Worm (Caenorhabditis elegans) whole organism, L4 larva: Measurements from ENCODE around the gene daf-5.

Experiments used
- D1046.2 ChIP-seq: fragments of 200-800 bp; sonication (Bioruptor generic); IDR thresholded peaks from 2 replicates; pipeline ENCODE4 v1.3.6; 2022; ENCODE audit warnings: missing genetic modification characterization, missing compliant biosample characterization
- T20F7.1 ChIP-seq: fragments of 200-800 bp; sonication (Bioruptor generic); optimal IDR thresholded peaks from 2 replicates; lab custom pipeline; 2018; ENCODE audit warnings: mild to moderate bottlenecking, missing genetic modification characterization, missing compliant biosample characterization
- Y105C5A.15 ChIP-seq: fragments of 200-800 bp; sonication (Bioruptor generic); IDR thresholded peaks from 2 replicates; pipeline ENCODE4 v1.3.6; 2022; ENCODE audit warnings: missing genetic modification characterization, missing compliant biosample characterization
- Y48G9A.11 ChIP-seq: fragments of 200-800 bp; sonication (Bioruptor generic); IDR thresholded peaks from 2 replicates; pipeline ENCODE4 v1.3.6; 2022; ENCODE audit warnings: missing genetic modification reagents, missing genetic modification characterization, missing compliant biosample characterization
- Y75B8A.6 ChIP-seq: fragments of 200-800 bp; sonication (Bioruptor generic); IDR thresholded peaks from 2 replicates; pipeline ENCODE4 v1.3.6; 2022; ENCODE audit warnings: missing genetic modification reagents, missing genetic modification characterization, missing compliant biosample characterization
- ZK337.2 ChIP-seq: fragments of 200-800 bp; sonication (Bioruptor generic); IDR thresholded peaks from 2 replicates; pipeline ENCODE4 v1.3.6; 2022; ENCODE audit warnings: missing genetic modification reagents, missing genetic modification characterization, missing compliant biosample characterization
- ZK546.5 ChIP-seq, 2 experiments: sonication (generic microtip); optimal IDR thresholded peaks; 2 replicates each; lab custom pipeline; 2017; ENCODE audit warnings: missing biosample characterization in 2 of 2, missing genetic modification characterization in 2 of 2
- aha-1 ChIP-seq: fragments of 150-350 bp; peaks from one replicate; lab custom pipeline; 2014; ENCODE audit warnings: missing biosample characterization, missing genetic modification characterization
- ama-1 ChIP-seq: fragments of 150-350 bp; optimal IDR thresholded peaks from 2 replicates; lab custom pipeline; 2014; ENCODE audit warnings: inconsistent platforms, mixed read lengths
- arid-1 ChIP-seq: fragments of 200-800 bp; sonication (Bioruptor generic); conservative IDR thresholded peaks from 2 replicates; pipeline ENCODE4 v1.3.6; 2022; ENCODE audit warnings: missing genetic modification reagents, missing genetic modification characterization, missing compliant biosample characterization
- ceh-20 ChIP-seq: fragments of 200-800 bp; sonication (Bioruptor generic); IDR thresholded peaks from 2 replicates; pipeline ENCODE4 v1.3.6; 2022; ENCODE audit warnings: missing genetic modification reagents, missing genetic modification characterization, missing compliant biosample characterization
- ceh-44 ChIP-seq: fragments of 200-800 bp; sonication (Bioruptor generic); IDR thresholded peaks from 2 replicates; pipeline ENCODE4 v1.3.6; 2022; ENCODE audit warnings: missing genetic modification reagents, missing genetic modification characterization, missing compliant biosample characterization
- ceh-62 ChIP-seq: sonication (generic microtip); optimal IDR thresholded peaks from 2 replicates; lab custom pipeline; 2017; ENCODE audit warnings: missing biosample characterization, missing genetic modification characterization
- ceh-82 ChIP-seq: sonication (generic microtip); optimal IDR thresholded peaks from 2 replicates; lab custom pipeline; 2017; ENCODE audit warnings: missing biosample characterization, missing genetic modification characterization
- daf-16 ChIP-seq, 3 experiments: sonication (generic microtip); optimal IDR thresholded peaks; 2 replicates each; lab custom pipeline; 2016 to 2017; ENCODE audit warnings: missing genetic modification characterization in 3 of 3, missing genetic modification reagents in 3 of 3, mild to moderate bottlenecking in 2 of 3, missing compliant biosample characterization in 2 of 3, missing biosample characterization in 1 of 3, moderate library complexity in 1 of 3
- dmd-6 ChIP-seq: fragments of 200-800 bp; sonication (Bioruptor generic); IDR thresholded peaks from 2 replicates; pipeline ENCODE4 v1.3.6; 2022; ENCODE audit warnings: missing genetic modification reagents, missing genetic modification characterization, missing compliant biosample characterization
- duxl-1 ChIP-seq: sonication (generic microtip); optimal IDR thresholded peaks from 2 replicates; lab custom pipeline; 2016; ENCODE audit warnings: mild to moderate bottlenecking, missing genetic modification characterization, moderate library complexity, missing compliant biosample characterization; ENCODE audit not compliant: poor library complexity
- dve-1 ChIP-seq: sonication (generic microtip); optimal IDR thresholded peaks from 2 replicates; lab custom pipeline; 2017; ENCODE audit warnings: antibody characterized with exemption, mild to moderate bottlenecking, missing genetic modification characterization, missing compliant biosample characterization; ENCODE audit not compliant: insufficient read depth
- egl-27 ChIP-seq: sonication (generic microtip); optimal IDR thresholded peaks from 3 replicates; lab custom pipeline; 2017; ENCODE audit warnings: missing biosample characterization, missing genetic modification reagents, missing genetic modification characterization
- egl-43 ChIP-seq: fragments of 200-800 bp; sonication (Bioruptor generic); IDR thresholded peaks from 2 replicates; pipeline ENCODE4 v1.3.6; 2022; ENCODE audit warnings: missing genetic modification reagents, missing genetic modification characterization, missing compliant biosample characterization
- fkh-10 ChIP-seq: fragments of 150-350 bp; optimal IDR thresholded peaks from 2 replicates; lab custom pipeline; 2014; ENCODE audit warnings: missing biosample characterization, missing genetic modification reagents, missing genetic modification characterization
- hif-1 ChIP-seq, 2 experiments: sonication (generic microtip); optimal IDR thresholded peaks; 2 replicates each; lab custom pipeline; 2016 to 2017; ENCODE audit warnings: missing compliant biosample characterization in 2 of 2, missing genetic modification characterization in 2 of 2, missing genetic modification reagents in 2 of 2, missing genotype in 2 of 2, mild to moderate bottlenecking in 1 of 2
- hlh-11 ChIP-seq: fragments of 200-800 bp; sonication (Bioruptor generic); optimal IDR thresholded peaks from 2 replicates; lab custom pipeline; 2018; ENCODE audit warnings: mild to moderate bottlenecking, missing genetic modification characterization, missing compliant biosample characterization
- hlh-30 ChIP-seq: sonication (generic microtip); optimal IDR thresholded peaks from 2 replicates; lab custom pipeline; 2017; ENCODE audit warnings: antibody characterized with exemption, mild to moderate bottlenecking, missing genetic modification characterization, missing compliant biosample characterization; ENCODE audit not compliant: insufficient read depth
- jun-1 ChIP-seq: fragments of 150-350 bp; optimal IDR thresholded peaks from 2 replicates; lab custom pipeline; 2014; ENCODE audit warnings: missing biosample characterization, missing genetic modification reagents, missing genetic modification characterization
- lin-13 ChIP-seq: fragments of 150-350 bp; optimal IDR thresholded peaks from 2 replicates; lab custom pipeline; 2014; ENCODE audit warnings: missing biosample characterization, missing genetic modification reagents, missing genetic modification characterization
- lin-15B ChIP-seq: fragments of 150-350 bp; sonication (generic microtip); optimal IDR thresholded peaks from 3 replicates; lab custom pipeline; 2014; ENCODE audit warnings: missing biosample characterization, missing genetic modification characterization
- lin-38 ChIP-seq: fragments of 200-800 bp; sonication (Bioruptor generic); IDR thresholded peaks from 2 replicates; pipeline ENCODE4 v1.3.6; 2022; ENCODE audit warnings: missing genetic modification reagents, missing genetic modification characterization, missing compliant biosample characterization
- lir-3 ChIP-seq: sonication (generic microtip); optimal IDR thresholded peaks from 2 replicates; lab custom pipeline; 2016; ENCODE audit warnings: mild to moderate bottlenecking, missing genetic modification characterization, missing compliant biosample characterization
- lsy-2 ChIP-seq, 2 experiments: fragments of 150-350 bp in 1 of 2; sonication (generic microtip) in 1 of 2; optimal IDR thresholded peaks; 2 replicates each; lab custom pipeline; 2014 to 2017; ENCODE audit warnings: missing biosample characterization in 2 of 2, missing genetic modification characterization in 2 of 2
- mes-2 ChIP-seq: sonication (generic microtip); optimal IDR thresholded peaks from 2 replicates; lab custom pipeline; 2016; ENCODE audit warnings: missing genotype, mild to moderate bottlenecking, missing genetic modification characterization, missing compliant biosample characterization; ENCODE audit not compliant: poor library complexity, severe bottlenecking
- mxl-2 ChIP-seq: fragments of 200-800 bp; sonication (Bioruptor generic); conservative IDR thresholded peaks from 2 replicates; pipeline ENCODE4 v1.3.6; 2022; ENCODE audit warnings: missing genetic modification reagents, missing genetic modification characterization, missing compliant biosample characterization
- mxl-3 ChIP-seq: fragments of 200-800 bp; sonication (Bioruptor generic); optimal IDR thresholded peaks from 2 replicates; lab custom pipeline; 2018; ENCODE audit warnings: mild to moderate bottlenecking, missing genetic modification characterization, missing compliant biosample characterization
- nhr-10 ChIP-seq: fragments of 150-350 bp; optimal IDR thresholded peaks from 2 replicates; lab custom pipeline; 2014; ENCODE audit warnings: missing biosample characterization, missing genetic modification characterization
- nhr-102 ChIP-seq: sonication (generic microtip); optimal IDR thresholded peaks from 2 replicates; lab custom pipeline; 2016; ENCODE audit warnings: mild to moderate bottlenecking, missing genetic modification characterization, moderate library complexity, missing compliant biosample characterization
- nhr-11 ChIP-seq: fragments of 150-350 bp; optimal IDR thresholded peaks from 2 replicates; lab custom pipeline; 2014; ENCODE audit warnings: missing biosample characterization, missing genetic modification characterization
- nhr-111 ChIP-seq: fragments of 200-800 bp; sonication (Bioruptor generic); optimal IDR thresholded peaks from 2 replicates; lab custom pipeline; 2018; ENCODE audit warnings: mild to moderate bottlenecking, missing genetic modification characterization, missing compliant biosample characterization
- nhr-28 ChIP-seq: fragments of 150-350 bp; optimal IDR thresholded peaks from 2 replicates; lab custom pipeline; 2014; ENCODE audit warnings: missing biosample characterization, missing genetic modification characterization
- nhr-42 ChIP-seq: fragments of 200-800 bp; sonication (Bioruptor generic); IDR thresholded peaks from 2 replicates; pipeline ENCODE4 v1.3.6; 2022; ENCODE audit warnings: missing genetic modification characterization, missing compliant biosample characterization
- nhr-48 ChIP-seq: sonication (generic microtip); optimal IDR thresholded peaks from 2 replicates; lab custom pipeline; 2016; ENCODE audit warnings: mild to moderate bottlenecking, missing genetic modification characterization, missing compliant biosample characterization
- nhr-77 ChIP-seq: fragments of 150-350 bp; optimal IDR thresholded peaks from 2 replicates; lab custom pipeline; 2014; ENCODE audit warnings: missing biosample characterization, missing genetic modification characterization
- pqm-1 ChIP-seq: sonication (generic microtip); optimal IDR thresholded peaks from 2 replicates; lab custom pipeline; 2017; ENCODE audit warnings: missing biosample characterization, missing genetic modification characterization
- tag-97 ChIP-seq: fragments of 200-800 bp; sonication (Bioruptor generic); IDR thresholded peaks from 2 replicates; pipeline ENCODE4 v1.3.6; 2022; ENCODE audit warnings: missing genetic modification characterization, missing compliant biosample characterization
- unc-62 ChIP-seq, 3 experiments: fragments of 150-350 bp in 1 of 3; sonication (generic microtip); optimal IDR thresholded peaks in 2 of 3; peaks in 1 of 3; 1 replicate in 1 of 3; 2 replicates in 2 of 3; lab custom pipeline; 2014 to 2017; ENCODE audit warnings: missing biosample characterization in 3 of 3, missing genetic modification characterization in 3 of 3, missing genetic modification reagents in 3 of 3, missing genotype in 1 of 3
- zfp-3 ChIP-seq: fragments of 200-800 bp; sonication (Bioruptor generic); conservative IDR thresholded peaks from 2 replicates; pipeline ENCODE4 v1.3.6; 2022; ENCODE audit warnings: missing genetic modification reagents, missing genetic modification characterization, missing compliant biosample characterization
- zip-2 ChIP-seq: fragments of 150-350 bp; optimal IDR thresholded peaks from 2 replicates; lab custom pipeline; 2014; ENCODE audit warnings: missing biosample characterization, missing genetic modification characterization
- ztf-11 ChIP-seq: fragments of 150-350 bp; optimal IDR thresholded peaks from 2 replicates; lab custom pipeline; 2014; ENCODE audit warnings: missing biosample characterization, missing genetic modification characterization

The daf-5 gene

DNA sequence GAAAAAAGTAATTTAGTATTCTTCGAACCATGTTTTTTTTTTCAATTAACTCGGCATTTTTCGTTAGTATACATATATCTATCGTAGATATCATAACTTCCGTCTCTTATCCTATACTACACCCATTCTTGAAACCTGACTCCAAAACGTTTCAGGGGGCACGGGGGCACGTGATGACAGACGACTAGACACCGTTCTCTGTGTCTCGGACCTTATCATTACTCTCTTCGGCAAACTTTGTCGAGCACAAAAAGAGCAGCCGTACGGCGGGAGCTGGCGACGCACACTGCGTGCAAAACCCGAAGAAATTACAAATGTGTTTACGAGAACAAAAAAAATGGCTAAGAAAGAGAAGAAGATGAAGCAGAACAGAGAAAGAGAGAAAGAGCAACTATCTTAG, 7.9 kb downstream of the daf-5 start (continued):
- TF ChIP-seq lin-38 (GFP tag; lab: Robert Waterston, UW) (peak; percentile 40), ama-1 (lab: Kevin White, UChicago) (peak; percentile 30), D1046.2 (no peak), fkh-10 (GFP tag; lab: Kevin White, UChicago) (peak; percentile 71), nhr-102 (tag; lab: Kevin White, UChicago) (peak; percentile 62), lir-3 (no peak), Y105C5A.15 (no peak), ceh-44 (no peak), nhr-111 (GFP tag; lab: Kevin White, UChicago) (no peak), Y48G9A.11 (no peak), dmd-6 (GFP tag; lab: Robert Waterston, UW) (peak; percentile 94), ceh-62 (no peak), tag-97 (GFP tag; lab: Robert Waterston, UW) (no peak), hif-1 (tag; optimal IDR thresholded peaks at IDR 0.05; lab: Kevin White, UChicago) (peak; percentile 72 to 97), jun-1 (tag; lab: Kevin White, UChicago) (peak; percentile 13), egl-43 (GFP tag; lab: Robert Waterston, UW) (no peak), Y75B8A.6 (no peak), lin-13 (GFP tag; lab: Kevin White, UChicago) (peak; percentile 52), dve-1 (tag; lab: Kevin White, UChicago) (peak; percentile 96)

DNA sequence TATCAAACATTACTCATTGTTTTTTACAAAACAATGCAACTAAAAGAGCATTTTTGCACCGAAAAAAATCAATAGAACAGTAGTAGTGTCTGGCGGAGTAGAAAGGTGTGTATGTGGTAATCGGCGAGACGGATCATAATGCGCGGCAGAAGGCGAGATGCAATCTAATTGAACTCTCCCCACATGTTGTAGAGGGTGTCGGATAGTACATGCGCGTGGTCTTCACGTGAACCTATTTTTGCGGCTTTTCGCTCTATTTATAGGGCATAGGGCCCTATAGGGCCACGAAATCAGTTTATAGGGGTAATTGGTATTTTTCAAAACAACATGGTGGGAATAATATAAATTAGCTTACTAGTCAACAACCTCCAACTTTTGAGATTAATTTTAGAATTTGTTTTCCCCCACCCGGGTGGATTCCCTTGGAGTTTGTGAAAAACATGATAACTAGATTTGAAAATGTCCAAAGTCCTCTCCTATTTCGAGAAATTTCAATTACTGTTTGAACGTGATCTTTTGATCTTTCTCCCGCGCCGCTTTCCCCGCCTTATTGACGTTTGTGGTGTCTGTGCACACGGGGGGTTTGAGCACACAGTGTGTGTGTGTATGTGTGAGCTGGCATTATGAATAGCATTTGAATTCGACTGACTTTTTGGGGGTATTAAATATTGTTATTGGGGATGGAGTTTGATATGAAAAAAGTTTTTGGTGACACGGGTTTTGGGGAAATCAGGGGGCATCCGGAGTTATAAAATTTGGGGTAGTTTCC, 9.1 kb downstream of the daf-5 start:
- TF ChIP-seq T20F7.1 (no peak), nhr-10 (no peak), arid-1 (GFP tag; lab: Robert Waterston, UW) (0 out of 2 replicates have a peak, but pooled peaks have one; percentile 6), lin-15B (no peak), ceh-20 (GFP tag; lab: Robert Waterston, UW) (no peak), nhr-77 (tag; lab: Kevin White, UChicago) (no peak), egl-27 (tag; lab: Kevin White, UChicago) (no peak), ZK337.2 (GFP tag; lab: Robert Waterston, UW) (no peak), duxl-1 (tag; lab: Kevin White, UChicago) (no peak), zfp-3 (GFP tag; lab: Robert Waterston, UW) (no peak), lin-38 (GFP tag; lab: Robert Waterston, UW) (no peak), nhr-42 (GFP tag; lab: Robert Waterston, UW) (no peak), pqm-1 (tag; lab: Kevin White, UChicago) (peak; percentile 33), lsy-2 (tag; optimal IDR thresholded peaks at IDR 0.05; lab: Kevin White, UChicago) (peak in 1 of 2 experiments; percentile 12), dmd-6 (GFP tag; lab: Robert Waterston, UW) (peak; percentile 67), mxl-3 (GFP tag; lab: Kevin White, UChicago) (peak; percentile 61), nhr-11 (no peak), jun-1 (tag; lab: Kevin White, UChicago) (no peak), aha-1 (tag; lab: Kevin White, UChicago) (peak; percentile 79), zip-2 (tag; lab: Kevin White, UChicago) (no peak), daf-16 (GFP tag; optimal IDR thresholded peaks at IDR 0.05; lab: Kevin White, UChicago) (no peak), daf-16 (tag; optimal IDR thresholded peaks at IDR 0.05; lab: Kevin White, UChicago) (peak; percentile 89), hlh-11 (peak; percentile 55), nhr-48 (tag; lab: Kevin White, UChicago) (peak; percentile 3), ztf-11 (no peak), ceh-62 (no peak), ceh-82 (tag; lab: Kevin White, UChicago) (no peak), hlh-30 (peak; percentile 59), ama-1 (lab: Kevin White, UChicago) (no peak), nhr-28 (tag; lab: Kevin White, UChicago) (peak; percentile 42), mxl-2 (peak; percentile 54; the same call in 1 of the 2 replicates), lin-13 (GFP tag; lab: Kevin White, UChicago) (peak; percentile 38), dve-1 (tag; lab: Kevin White, UChicago) (peak; percentile 86), unc-62 (GFP tag; optimal IDR thresholded peaks at IDR 0.05 in 1 of 2; lab: Kevin White, UChicago) (no peak), unc-62 (tag; optimal IDR thresholded peaks at IDR 0.05; lab: Kevin White, UChicago) (no peak), ZK546.5 (tag; optimal IDR thresholded peaks at IDR 0.05; lab: Kevin White, UChicago) (no peak), mes-2 (tag; lab: Kevin White, UChicago) (peak; percentile 34)
